Fruit fly (Drosophila melanogaster): ENCODE measurements around the gene cpo.

The cpo gene

dm6 chr3R:17949362-17950121 is 29.9 kb downstream of the cpo start (continued):
- TF ChIP-seq Blimp-1 (GFP tag; optimal IDR thresholded peaks at IDR 0.05) (peak; percentile 79), CG17361 (GFP tag; IDR thresholded peaks at IDR 0.05) (peak; percentile 92), scrt (GFP tag; optimal IDR thresholded peaks at IDR 0.05) (peak; percentile 49), chinmo (GFP tag; IDR thresholded peaks at IDR 0.05; ENCODE audit: partially characterized antibody) (0 out of 4 replicates have a peak, but pooled peaks have one; percentile 44), Bdp1 (GFP tag; optimal IDR thresholded peaks at IDR 0.05) (peak; percentile 45), tap (tag; optimal IDR thresholded peaks at IDR 0.05) (peak; percentile 61), CG17359 (tag; optimal IDR thresholded peaks at IDR 0.05) (peak; percentile 72), Fer1 (GFP tag; optimal IDR thresholded peaks at IDR 0.05) (peak; percentile 51), Vsx1 (GFP tag; optimal IDR thresholded peaks at IDR 0.05) (peak; percentile 44), BEAF-32 (GFP tag; optimal IDR thresholded peaks at IDR 0.05) (no peak), Max (GFP tag; optimal IDR thresholded peaks at IDR 0.05) (peak; percentile 65), CG1602 (GFP tag; optimal IDR thresholded peaks at IDR 0.05) (peak; percentile 39), fru (optimal IDR thresholded peaks at IDR 0.05) (no peak), Dad (GFP tag; optimal IDR thresholded peaks at IDR 0.05) (peak; percentile 38), CG3726 (GFP tag; IDR thresholded peaks at IDR 0.05) (peak; percentile 56; the same call in 1 of the 3 replicates), E2f2 (GFP tag; IDR thresholded peaks at IDR 0.05) (0 out of 2 replicates have a peak, but pooled peaks have one; percentile 30), MESR4 (GFP tag; optimal IDR thresholded peaks at IDR 0.05) (no peak), ab (GFP tag; optimal IDR thresholded peaks at IDR 0.05) (no peak), aop (GFP tag; IDR thresholded peaks at IDR 0.05) (no peak), sc (optimal IDR thresholded peaks at IDR 0.05) (no peak), sc (GFP tag; optimal IDR thresholded peaks at IDR 0.05) (peak; percentile 70), CG10543 (GFP tag; optimal IDR thresholded peaks at IDR 0.05) (peak; percentile 18), CG13894 (tag; optimal IDR thresholded peaks at IDR 0.05) (no peak), CG16813 (GFP tag; IDR thresholded peaks at IDR 0.05; ENCODE audit: partially characterized antibody) (no peak), Meics (GFP tag; optimal IDR thresholded peaks at IDR 0.05) (peak; percentile 81), crc (GFP tag; optimal IDR thresholded peaks at IDR 0.05) (no peak), zfh2 (GFP tag; optimal IDR thresholded peaks at IDR 0.05) (peak; percentile 3), Optix (GFP tag; IDR thresholded peaks at IDR 0.05) (peak; percentile 72; the same call in 2 of the 3 replicates), Bteb2 (GFP tag; optimal IDR thresholded peaks at IDR 0.05) (no peak), CG34376 (GFP tag; optimal IDR thresholded peaks at IDR 0.05) (no peak), dmrt11E (tag; optimal IDR thresholded peaks at IDR 0.05) (peak; percentile 69), Bgb (GFP tag; IDR thresholded peaks at IDR 0.05; ENCODE audit: partially characterized antibody) (no peak), tin (GFP tag; optimal IDR thresholded peaks at IDR 0.05) (peak; percentile 69), ken (GFP tag; IDR thresholded peaks at IDR 0.05) (0 out of 3 replicates have a peak, but pooled peaks have one; percentile 41), ind (GFP tag; optimal IDR thresholded peaks at IDR 0.05) (peak; percentile 72), cg (GFP tag; optimal IDR thresholded peaks at IDR 0.05) (no peak), CG17328 (GFP tag; IDR thresholded peaks at IDR 0.05) (peak; percentile 52), sens-2 (GFP tag; IDR thresholded peaks at IDR 0.05) (no peak), CTCF (GFP tag; optimal IDR thresholded peaks at IDR 0.05) (no peak), Pdp1 (GFP tag; optimal IDR thresholded peaks at IDR 0.05) (peak; percentile 56 to 70), row (GFP tag; IDR thresholded peaks at IDR 0.05) (peak; percentile 82), Atf3 (GFP tag; optimal IDR thresholded peaks at IDR 0.05) (peak; percentile 54), B-H1 (GFP tag; IDR thresholded peaks at IDR 0.05) (peak; percentile 66), kah (GFP tag; optimal IDR thresholded peaks at IDR 0.05) (peak; percentile 30), Deaf1 (tag; optimal IDR thresholded peaks at IDR 0.05) (peak; percentile 43), CG8089 (GFP tag; optimal IDR thresholded peaks at IDR 0.05) (no peak), CoRest (tag; optimal IDR thresholded peaks at IDR 0.05) (peak; percentile 86), E2f1 (GFP tag; IDR thresholded peaks at IDR 0.05) (peak; percentile 68), Lim3 (GFP tag; IDR thresholded peaks at IDR 0.05) (no peak), CG7271 (tag; optimal IDR thresholded peaks at IDR 0.05) (no peak)

Data from whole organism, embryonic.